Fruit fly (Drosophila melanogaster): ENCODE measurements around the gene CG11854.

CG11854 gene

DNA sequence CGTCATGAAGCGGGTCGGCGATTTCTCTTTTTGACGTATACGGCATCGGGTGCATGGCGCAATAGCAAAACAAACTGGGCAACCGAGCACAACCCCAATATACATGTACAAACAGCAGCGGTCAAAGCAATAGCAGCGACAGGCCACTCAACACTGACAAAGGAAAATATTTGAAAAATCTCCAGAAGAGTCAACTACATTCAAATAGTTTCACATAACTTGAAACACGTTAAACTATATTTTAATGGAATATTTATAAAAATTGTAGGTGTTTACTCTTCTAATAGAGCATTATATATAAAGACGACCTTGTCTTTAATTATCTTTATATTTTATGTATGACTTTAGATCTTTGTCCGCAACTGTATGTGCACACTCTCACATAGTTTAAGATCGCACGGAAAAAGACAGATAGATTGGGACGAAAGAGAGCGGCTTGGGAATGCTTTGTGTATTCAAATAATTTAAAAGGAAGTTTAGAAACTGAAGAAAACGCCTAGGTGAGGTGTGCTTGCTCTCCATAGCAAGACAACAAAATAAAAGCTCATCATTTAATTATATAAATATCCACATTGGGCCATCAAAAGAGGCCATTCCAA, 34.3 kb upstream of the CG11854 start:
- TF ChIP-seq CG4282 (GFP tag; optimal IDR thresholded peaks at IDR 0.05) = no peak
- TF ChIP-seq sens (GFP tag) = peak; percentile 91
- TF ChIP-seq Dip2 (GFP tag; IDR thresholded peaks at IDR 0.05) = no peak
- peak; percentile 71 for TF ChIP-seq CG6254 (GFP tag; optimal IDR thresholded peaks at IDR 0.05)
- 0 out of 2 replicates have a peak, but pooled peaks have one; percentile 14 for TF ChIP-seq CG17612 (GFP tag; IDR thresholded peaks at IDR 0.05)
- TF ChIP-seq stc (GFP tag; IDR thresholded peaks at IDR 0.05) = peak; percentile 83
- no peak for TF ChIP-seq NC2α (GFP tag; optimal IDR thresholded peaks at IDR 0.05)
- TF ChIP-seq crol (GFP tag; IDR thresholded peaks at IDR 0.05) = 0 out of 2 replicates have a peak, but pooled peaks have one; percentile 6
- peak; percentile 85 for TF ChIP-seq CG13424 (tag; optimal IDR thresholded peaks at IDR 0.05)
- TF ChIP-seq CG4360 (GFP tag; IDR thresholded peaks at IDR 0.05) = no peak
- peak; percentile 27 for TF ChIP-seq zen (tag; optimal IDR thresholded peaks at IDR 0.05)
- peak; percentile 80 for TF ChIP-seq CG13296 (GFP tag; optimal IDR thresholded peaks at IDR 0.05)
- TF ChIP-seq tx (GFP tag; optimal IDR thresholded peaks at IDR 0.05) = peak; percentile 10
- peak; percentile 65 for TF ChIP-seq CG18476 (GFP tag; optimal IDR thresholded peaks at IDR 0.05)
- peak; percentile 75 for TF ChIP-seq oc (tag; optimal IDR thresholded peaks at IDR 0.05)
- no peak for TF ChIP-seq CG8944 (GFP tag; optimal IDR thresholded peaks at IDR 0.05)
- TF ChIP-seq cg (GFP tag; optimal IDR thresholded peaks at IDR 0.05) = no peak
- no peak for TF ChIP-seq Hr39 (optimal IDR thresholded peaks at IDR 0.05)
- peak; percentile 54; the same call in 1 of the 2 replicates for TF ChIP-seq CG3847 (GFP tag; IDR thresholded peaks at IDR 0.05)
- peak; percentile 74 for TF ChIP-seq CG10267 (tag; optimal IDR thresholded peaks at IDR 0.05)
- TF ChIP-seq zen2 (GFP tag; IDR thresholded peaks at IDR 0.05; ENCODE audit: partially characterized antibody) = no peak
- no peak for TF ChIP-seq bowl (GFP tag; IDR thresholded peaks at IDR 0.05)
- TF ChIP-seq CTCF (GFP tag; optimal IDR thresholded peaks at IDR 0.05) = no peak
- TF ChIP-seq CG9609 (GFP tag; optimal IDR thresholded peaks at IDR 0.05) = no peak
- TF ChIP-seq Hmr (GFP tag; optimal IDR thresholded peaks at IDR 0.05) = peak; percentile 74
- peak; percentile 7 for TF ChIP-seq lbe (GFP tag; optimal IDR thresholded peaks at IDR 0.05)
- TF ChIP-seq chn (GFP tag; optimal IDR thresholded peaks at IDR 0.05) = peak; percentile 33
- peak; percentile 60; the same call in 1 of the 3 replicates for TF ChIP-seq gce (GFP tag; IDR thresholded peaks at IDR 0.05)
- peak; percentile 24; the same call in 1 of the 2 replicates for TF ChIP-seq gsb (GFP tag; IDR thresholded peaks at IDR 0.05)
- no peak for TF ChIP-seq rib (GFP tag; IDR thresholded peaks at IDR 0.05)
- TF ChIP-seq dati (GFP tag; IDR thresholded peaks at IDR 0.05) = no peak
- peak; percentile 35 for TF ChIP-seq twi (tag; optimal IDR thresholded peaks at IDR 0.05)
- peak; percentile 74; the same call in 1 of the 3 replicates for TF ChIP-seq CG2199 (GFP tag; IDR thresholded peaks at IDR 0.05)
- no peak for TF ChIP-seq CG8478 (optimal IDR thresholded peaks at IDR 0.05)
- TF ChIP-seq Usf (GFP tag; optimal IDR thresholded peaks at IDR 0.05) = no peak
- peak; percentile 88 for TF ChIP-seq gem (tag; optimal IDR thresholded peaks at IDR 0.05)
- TF ChIP-seq Bteb2 (GFP tag; optimal IDR thresholded peaks at IDR 0.05) = no peak
- TF ChIP-seq CG8388 (GFP tag; optimal IDR thresholded peaks at IDR 0.05) = peak; percentile 78
- TF ChIP-seq psq (GFP tag; optimal IDR thresholded peaks at IDR 0.05) = no peak
- TF ChIP-seq Neu2 (GFP tag; optimal IDR thresholded peaks at IDR 0.05; ENCODE audit: borderline replicate concordance) = no peak
- peak; percentile 74 for TF ChIP-seq CG10147 (GFP tag; optimal IDR thresholded peaks at IDR 0.05)
- TF ChIP-seq CG2116 (GFP tag; optimal IDR thresholded peaks at IDR 0.05) = peak; percentile 11
- TF ChIP-seq abd-A (tag; optimal IDR thresholded peaks at IDR 0.05) = no peak
- TF ChIP-seq CG3065 (GFP tag; optimal IDR thresholded peaks at IDR 0.05) = peak; percentile 14
- peak; percentile 40 for TF ChIP-seq Camta (GFP tag; optimal IDR thresholded peaks at IDR 0.05)
- TF ChIP-seq Dip3 (GFP tag; optimal IDR thresholded peaks at IDR 0.05) = peak; percentile 3
- TF ChIP-seq Hsf (GFP tag; optimal IDR thresholded peaks at IDR 0.05) = peak; percentile 53
- peak; percentile 63 for TF ChIP-seq CG3407 (GFP tag; optimal IDR thresholded peaks at IDR 0.05)
- TF ChIP-seq crc (GFP tag; optimal IDR thresholded peaks at IDR 0.05) = no peak
- TF ChIP-seq maf-S (GFP tag; optimal IDR thresholded peaks at IDR 0.05) = peak; percentile 25
- peak; percentile 33 for TF ChIP-seq Side (GFP tag; optimal IDR thresholded peaks at IDR 0.05)
- TF ChIP-seq vnd (GFP tag; IDR thresholded peaks at IDR 0.05; ENCODE audit: partially characterized antibody) = no peak
